Worm (Caenorhabditis elegans) whole organism, L2 larva: ENCODE results near the gene ges-1.

Experiments used
- C34F6.9 ChIP-seq: fragments of 150-350 bp; optimal IDR thresholded peaks from 2 replicates; lab custom pipeline; 2014; ENCODE audit warnings: missing biosample characterization, missing genetic modification characterization
- F13H6.1 ChIP-seq: sonication (generic microtip); optimal IDR thresholded peaks from 2 replicates; lab custom pipeline; 2016; ENCODE audit warnings: missing genetic modification characterization, missing compliant biosample characterization
- R02D3.7 ChIP-seq: fragments of 150-350 bp; optimal IDR thresholded peaks from 2 replicates; lab custom pipeline; 2014; ENCODE audit warnings: missing biosample characterization, missing genetic modification characterization
- Y55F3AM.14 ChIP-seq: fragments of 200-800 bp; sonication (Bioruptor generic); optimal IDR thresholded peaks from 2 replicates; lab custom pipeline; 2018; ENCODE audit warnings: mild to moderate bottlenecking, missing genetic modification characterization, missing compliant biosample characterization
- ama-1 ChIP-seq: fragments of 150-350 bp; optimal IDR thresholded peaks from 2 replicates; lab custom pipeline; 2018; ENCODE audit warnings: inconsistent platforms
- ceh-16 ChIP-seq: fragments of 150-350 bp; optimal IDR thresholded peaks from 2 replicates; lab custom pipeline; 2014; ENCODE audit warnings: missing biosample characterization, missing genetic modification characterization
- crh-2 ChIP-seq: sonication (generic microtip); optimal IDR thresholded peaks from 2 replicates; lab custom pipeline; 2017; ENCODE audit warnings: missing biosample characterization, missing genetic modification characterization
- dmd-4 ChIP-seq: sonication (generic microtip); optimal IDR thresholded peaks from 2 replicates; lab custom pipeline; 2017; ENCODE audit warnings: missing biosample characterization, missing genetic modification characterization
- egl-27 ChIP-seq: sonication (generic microtip); optimal IDR thresholded peaks from 3 replicates; lab custom pipeline; 2017; ENCODE audit warnings: missing biosample characterization, missing genetic modification reagents, missing genetic modification characterization
- elt-1 ChIP-seq: fragments of 150-350 bp; optimal IDR thresholded peaks from 2 replicates; lab custom pipeline; 2014; ENCODE audit warnings: missing biosample characterization, missing genetic modification characterization
- fos-1 ChIP-seq: fragments of 150-350 bp; optimal IDR thresholded peaks from 2 replicates; lab custom pipeline; 2014; ENCODE audit warnings: missing biosample characterization, missing genetic modification characterization
- gmeb-1 ChIP-seq: fragments of 150-350 bp; optimal IDR thresholded peaks from 2 replicates; lab custom pipeline; 2014; ENCODE audit warnings: missing biosample characterization, missing genetic modification characterization
- lin-11 ChIP-seq: fragments of 150-350 bp; sonication (generic microtip); optimal IDR thresholded peaks from 2 replicates; lab custom pipeline; 2014; ENCODE audit warnings: missing biosample characterization, missing genetic modification characterization, inconsistent platforms, mixed read lengths
- lin-13 ChIP-seq: fragments of 150-350 bp; optimal IDR thresholded peaks from 2 replicates; lab custom pipeline; 2014; ENCODE audit warnings: missing biosample characterization, missing genetic modification reagents, missing genetic modification characterization
- lin-39 ChIP-seq: fragments of 150-350 bp; optimal IDR thresholded peaks from 2 replicates; lab custom pipeline; 2014; ENCODE audit warnings: missing biosample characterization, missing genetic modification reagents, missing genetic modification characterization
- lsy-2 ChIP-seq, 2 experiments: fragments of 150-350 bp in 1 of 2; sonication (generic microtip) in 1 of 2; optimal IDR thresholded peaks; 2 replicates each; lab custom pipeline; 2014 to 2017; ENCODE audit warnings: missing biosample characterization in 2 of 2, missing genetic modification characterization in 2 of 2
- mab-5 ChIP-seq: fragments of 150-350 bp; optimal IDR thresholded peaks from 2 replicates; lab custom pipeline; 2014; ENCODE audit warnings: missing biosample characterization, missing genetic modification characterization
- mdl-1 ChIP-seq, 2 experiments: fragments of 150-350 bp in 1 of 2; sonication (generic microtip) in 1 of 2; optimal IDR thresholded peaks; 2 replicates each; lab custom pipeline; 2017; ENCODE audit warnings: missing biosample characterization in 2 of 2, missing genetic modification characterization in 2 of 2
- nhr-10 ChIP-seq: sonication (generic microtip); optimal IDR thresholded peaks from 2 replicates; lab custom pipeline; 2017; ENCODE audit warnings: missing biosample characterization, missing genetic modification characterization
- nhr-12 ChIP-seq: fragments of 150-350 bp; optimal IDR thresholded peaks from 2 replicates; lab custom pipeline; 2014; ENCODE audit warnings: missing biosample characterization, missing genetic modification characterization
- nhr-21 ChIP-seq: fragments of 150-350 bp; optimal IDR thresholded peaks from 2 replicates; lab custom pipeline; 2014; ENCODE audit warnings: missing biosample characterization, missing genetic modification characterization
- nhr-23 ChIP-seq: fragments of 150-350 bp; optimal IDR thresholded peaks from 2 replicates; lab custom pipeline; 2014; ENCODE audit warnings: missing biosample characterization, missing genetic modification reagents, missing genetic modification characterization
- nhr-237 ChIP-seq: fragments of 150-350 bp; optimal IDR thresholded peaks from 2 replicates; lab custom pipeline; 2014; ENCODE audit warnings: missing biosample characterization, missing genetic modification characterization
- nhr-25 ChIP-seq: fragments of 150-350 bp; sonication (generic microtip); optimal IDR thresholded peaks from 3 replicates; lab custom pipeline; 2014; ENCODE audit warnings: missing biosample characterization, missing genetic modification characterization
- nhr-77 ChIP-seq: fragments of 150-350 bp; optimal IDR thresholded peaks from 2 replicates; lab custom pipeline; 2014; ENCODE audit warnings: missing biosample characterization, missing genetic modification characterization
- sma-9 ChIP-seq, 2 experiments: fragments of 150-350 bp in 1 of 2; sonication (generic microtip) in 1 of 2; optimal IDR thresholded peaks; 2 replicates each; lab custom pipeline; 2014 to 2016; ENCODE audit warnings: missing genetic modification characterization in 2 of 2, mild to moderate bottlenecking in 1 of 2, missing biosample characterization in 1 of 2, missing compliant biosample characterization in 1 of 2, missing genetic modification reagents in 1 of 2, moderate library complexity in 1 of 2
- snpc-4 ChIP-seq: fragments of 150-350 bp; optimal IDR thresholded peaks from 2 replicates; lab custom pipeline; 2014; ENCODE audit warnings: missing biosample characterization, missing genetic modification characterization
- unc-39 ChIP-seq: fragments of 150-350 bp; optimal IDR thresholded peaks from 2 replicates; lab custom pipeline; 2014; ENCODE audit warnings: missing biosample characterization, missing genetic modification characterization
- unc-55 ChIP-seq: fragments of 150-350 bp; sonication (generic microtip); optimal IDR thresholded peaks from 3 replicates; lab custom pipeline; 2014; ENCODE audit warnings: missing biosample characterization, missing genetic modification reagents, missing genetic modification characterization
- zag-1 ChIP-seq: fragments of 150-350 bp; optimal IDR thresholded peaks from 2 replicates; lab custom pipeline; 2014; ENCODE audit warnings: missing biosample characterization, missing genetic modification characterization
- ztf-11 ChIP-seq: sonication (generic microtip); optimal IDR thresholded peaks from 2 replicates; lab custom pipeline; 2017; ENCODE audit warnings: missing biosample characterization, missing genetic modification characterization
- ztf-4 ChIP-seq: fragments of 150-350 bp; optimal IDR thresholded peaks from 2 replicates; lab custom pipeline; 2014; ENCODE audit warnings: missing biosample characterization, missing genetic modification characterization

ges-1 gene

DNA sequence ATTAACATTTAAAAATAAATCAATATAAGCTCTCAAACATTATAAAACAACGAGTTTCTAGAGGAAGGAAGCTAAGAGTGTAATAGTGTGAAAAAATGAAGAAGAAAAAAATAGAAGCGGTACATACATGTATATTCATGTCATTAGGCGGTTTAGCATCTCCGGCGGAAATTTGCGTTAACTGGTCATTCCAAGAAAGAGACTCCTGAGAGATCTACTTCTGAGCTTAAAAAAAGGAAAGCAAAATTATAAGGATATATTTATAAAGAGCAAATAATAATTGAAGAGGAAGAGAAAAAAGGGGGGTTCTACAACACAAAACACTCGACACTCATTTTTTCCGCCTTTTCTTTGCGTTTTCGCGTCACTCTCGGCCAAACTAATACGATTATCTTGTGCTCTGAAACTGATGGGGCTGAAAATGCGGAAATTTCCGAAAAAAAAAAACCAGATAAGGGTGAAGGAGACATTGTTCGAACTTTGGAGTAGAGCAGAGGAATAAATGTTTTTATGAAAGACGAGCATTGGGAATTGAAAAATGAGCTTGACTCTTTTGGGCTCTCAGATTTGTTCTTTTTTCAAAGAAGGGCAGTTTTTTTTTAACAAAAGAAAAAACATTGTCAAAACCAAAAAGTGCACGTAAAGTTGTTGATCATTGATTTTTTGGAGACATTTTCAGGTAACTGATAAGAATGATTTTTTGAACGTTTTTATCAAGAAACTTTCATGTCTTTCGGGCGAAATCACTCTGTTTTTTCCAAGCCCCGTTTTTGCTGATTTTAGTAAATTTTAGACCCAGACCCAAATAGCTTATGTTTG is 17.1 kb downstream of the ges-1 start:
- TF ChIP-seq snpc-4 = no peak
- TF ChIP-seq fos-1 (tag; lab: Kevin White, UChicago) = peak; percentile 42

DNA sequence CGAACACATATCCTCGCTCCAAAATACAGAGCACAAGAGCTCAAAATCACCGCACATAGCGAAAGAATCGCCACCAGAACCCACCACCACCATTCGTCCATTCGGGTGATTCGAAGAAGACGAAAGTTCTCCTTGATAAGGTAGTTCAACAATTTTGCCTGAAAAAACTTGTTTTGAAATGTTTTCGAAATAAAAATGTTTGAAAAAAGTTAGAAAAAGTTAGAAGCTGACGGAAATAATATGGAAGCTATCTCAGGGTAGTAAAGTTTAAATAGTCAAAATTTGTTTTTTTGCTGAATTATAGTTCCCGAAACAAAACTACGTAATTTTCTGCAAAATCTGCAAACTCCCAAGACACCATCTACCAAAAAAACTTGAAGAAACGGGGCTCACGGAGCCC is 20.5 kb downstream of the ges-1 start, which contains the start of gene snt-5:
Gene snt-5, minus strand, starts transcription at position 101 of the 400 bp plus-strand sequence.
- TF ChIP-seq sma-9 (GFP tag; optimal IDR thresholded peaks at IDR 0.05; lab: Kevin White, UChicago) (no peak), sma-9 (tag; optimal IDR thresholded peaks at IDR 0.05; lab: Kevin White, UChicago) (no peak), nhr-10 (tag; lab: Kevin White, UChicago) (no peak), lin-11 (no peak), nhr-23 (tag; lab: Kevin White, UChicago) (no peak), fos-1 (tag; lab: Kevin White, UChicago) (no peak), nhr-25 (tag; lab: Kevin White, UChicago) (no peak), dmd-4 (tag; lab: Kevin White, UChicago) (no peak), C34F6.9 (tag; lab: Kevin White, UChicago) (no peak)

DNA sequence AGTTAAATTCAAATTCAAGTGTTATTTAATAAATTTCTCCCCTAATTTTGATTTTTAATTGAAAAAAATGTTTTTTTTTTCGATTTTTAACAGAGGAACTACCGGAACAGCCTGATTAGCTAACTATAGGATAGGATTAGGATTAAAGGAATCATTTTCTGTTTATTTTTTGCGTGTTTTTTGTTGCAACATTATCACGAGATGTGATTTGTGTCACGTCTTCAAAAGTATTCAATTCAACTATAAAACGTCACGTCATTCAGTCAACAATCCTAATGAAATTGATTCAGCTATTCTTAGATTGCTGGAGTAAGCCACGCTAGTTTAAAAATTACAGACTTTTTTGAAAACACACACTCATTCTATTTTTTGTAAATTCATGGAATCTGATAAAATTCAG is 21.2 kb downstream of the ges-1 start:
- TF ChIP-seq lsy-2 (tag; optimal IDR thresholded peaks at IDR 0.05; lab: Kevin White, UChicago) (no peak), sma-9 (GFP tag; optimal IDR thresholded peaks at IDR 0.05; lab: Kevin White, UChicago) (no peak), sma-9 (tag; optimal IDR thresholded peaks at IDR 0.05; lab: Kevin White, UChicago) (no peak), lin-13 (GFP tag; lab: Kevin White, UChicago) (no peak), unc-39 (tag; lab: Kevin White, UChicago) (no peak), lin-39 (tag; lab: Kevin White, UChicago) (no peak), nhr-237 (tag; lab: Kevin White, UChicago) (no peak), nhr-25 (tag; lab: Kevin White, UChicago) (no peak), egl-27 (tag; lab: Kevin White, UChicago) (no peak), ztf-11 (tag; lab: Kevin White, UChicago) (no peak), snpc-4 (no peak), crh-2 (no peak), nhr-12 (tag; lab: Kevin White, UChicago) (no peak), zag-1 (no peak), elt-1 (no peak), mab-5 (no peak), nhr-77 (no peak), ama-1 (lab: Kevin White, UChicago) (no peak), nhr-21 (no peak), nhr-23 (tag; lab: Kevin White, UChicago) (no peak), gmeb-1 (tag; lab: Kevin White, UChicago) (no peak)

DNA sequence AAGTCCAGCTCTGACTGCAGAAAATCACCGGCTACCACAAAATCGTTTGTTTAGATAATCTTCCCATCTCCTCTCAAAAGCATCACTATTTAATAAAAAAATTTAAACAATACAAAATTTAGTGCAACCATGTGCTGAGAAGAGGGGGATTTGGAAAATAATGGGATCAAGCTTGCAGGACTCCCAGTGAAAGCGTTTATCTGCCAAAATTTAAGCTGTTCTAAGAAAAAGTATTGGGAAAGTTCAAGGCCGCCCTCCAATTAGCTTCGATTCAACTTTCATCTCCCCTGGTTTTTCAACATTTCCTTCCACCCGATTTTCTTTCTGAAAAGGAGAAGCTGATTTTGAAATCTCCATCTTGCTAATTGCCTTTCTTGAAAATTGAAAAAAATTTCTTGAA is 23.8 kb downstream of the ges-1 start:
- TF ChIP-seq snpc-4 = no peak

DNA sequence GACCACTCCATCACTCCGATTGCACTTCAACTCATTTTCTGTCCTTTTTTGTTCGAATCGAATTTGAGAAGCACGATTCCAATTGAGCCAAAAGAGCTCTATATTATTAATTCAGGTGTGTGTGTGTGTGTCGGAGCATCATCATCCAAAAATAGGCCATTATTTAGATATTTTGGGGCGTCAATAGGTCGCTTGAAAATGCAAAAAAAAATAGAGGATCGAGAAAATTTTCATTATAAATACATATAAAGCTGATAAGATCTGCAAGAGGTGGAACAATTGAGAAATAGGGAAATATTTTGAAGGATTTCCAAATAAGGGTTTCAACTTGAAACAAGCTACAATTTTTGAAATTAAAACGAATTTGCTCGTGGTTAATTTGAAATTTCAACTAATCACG is 39.0 kb downstream of the ges-1 start, which contains the start of gene Y75B7AR.1:
Gene Y75B7AR.1, minus strand, starts transcription at position 101 of the 400 bp plus-strand sequence.
- TF ChIP-seq ama-1 (lab: Kevin White, UChicago) (no peak), lin-39 (tag; lab: Kevin White, UChicago) (no peak), lin-11 (no peak), lin-13 (GFP tag; lab: Kevin White, UChicago) (no peak), elt-1 (no peak), nhr-77 (no peak), nhr-25 (tag; lab: Kevin White, UChicago) (no peak), F13H6.1 (tag; lab: Kevin White, UChicago) (no peak), sma-9 (GFP tag; optimal IDR thresholded peaks at IDR 0.05; lab: Kevin White, UChicago) (no peak), sma-9 (tag; optimal IDR thresholded peaks at IDR 0.05; lab: Kevin White, UChicago) (no peak), mab-5 (no peak), fos-1 (tag; lab: Kevin White, UChicago) (no peak), lsy-2 (tag; optimal IDR thresholded peaks at IDR 0.05; lab: Kevin White, UChicago) (no peak), Y55F3AM.14 (GFP tag; lab: Kevin White, UChicago) (no peak), mdl-1 (tag; optimal IDR thresholded peaks at IDR 0.05; lab: Kevin White, UChicago) (no peak), zag-1 (no peak), ztf-4 (tag; lab: Kevin White, UChicago) (no peak), ceh-16 (tag; lab: Kevin White, UChicago) (no peak), R02D3.7 (tag; lab: Kevin White, UChicago) (no peak), unc-55 (no peak)
